Fruit fly (Drosophila melanogaster): ENCODE data around the gene Ndc1.

Gene Ndc1

dm6 chr3R:23886270-23887095 is 37.7 kb upstream of the Ndc1 start (continued):
- TF ChIP-seq CG15479 (GFP tag; optimal IDR thresholded peaks at IDR 0.05) (peak; percentile 45), CG32772 (GFP tag; IDR thresholded peaks at IDR 0.05) (peak; percentile 79), CG16779 (GFP tag; IDR thresholded peaks at IDR 0.05) (no peak), dati (GFP tag; IDR thresholded peaks at IDR 0.05) (0 out of 2 replicates have a peak, but pooled peaks have one; percentile 56), Deaf1 (tag; optimal IDR thresholded peaks at IDR 0.05) (peak; percentile 65), CG9876 (GFP tag; optimal IDR thresholded peaks at IDR 0.05) (peak; percentile 32), CG12769 (tag; optimal IDR thresholded peaks at IDR 0.05) (peak; percentile 22), Oaz (GFP tag; IDR thresholded peaks at IDR 0.05) (no peak), CG43689 (GFP tag; IDR thresholded peaks at IDR 0.05) (peak; percentile 45; the same call in 1 of the 2 replicates), Max (GFP tag; optimal IDR thresholded peaks at IDR 0.05) (peak; percentile 81), CG1024 (GFP tag; IDR thresholded peaks at IDR 0.05) (peak; percentile 43; the same call in 1 of the 2 replicates), nom (GFP tag; optimal IDR thresholded peaks at IDR 0.05) (peak; percentile 94), oc (tag; optimal IDR thresholded peaks at IDR 0.05) (peak; percentile 81), B-H2 (GFP tag; optimal IDR thresholded peaks at IDR 0.05) (no peak), dan (GFP tag; IDR thresholded peaks at IDR 0.05) (peak; percentile 57; the same call in 1 of the 2 replicates), bab2 (GFP tag; optimal IDR thresholded peaks at IDR 0.05) (peak; percentile 75), Lim3 (GFP tag; IDR thresholded peaks at IDR 0.05) (no peak), Mrtf (GFP tag; IDR thresholded peaks at IDR 0.05) (peak; percentile 78; the same call in 2 of the 3 replicates), otp (GFP tag; IDR thresholded peaks at IDR 0.05) (peak; percentile 84; the same call in 2 of the 3 replicates), zen (tag; optimal IDR thresholded peaks at IDR 0.05) (peak; percentile 95), Jarid2 (GFP tag; optimal IDR thresholded peaks at IDR 0.05) (peak; percentile 54), aop (GFP tag; IDR thresholded peaks at IDR 0.05) (0 out of 2 replicates have a peak, but pooled peaks have one; percentile 2), HmgD (GFP tag; optimal IDR thresholded peaks at IDR 0.05) (no peak), CG5245 (GFP tag; optimal IDR thresholded peaks at IDR 0.05) (peak; percentile 82), jigr1 (GFP tag; IDR thresholded peaks at IDR 0.05) (peak; percentile 78; the same call in 2 of the 3 replicates), slou (GFP tag; optimal IDR thresholded peaks at IDR 0.05) (no peak), Eip74EF (GFP tag; optimal IDR thresholded peaks at IDR 0.05) (peak in 1 of 2 experiments; percentile 81), chif (GFP tag; optimal IDR thresholded peaks at IDR 0.05) (peak; percentile 76 to 88), CG3995 (GFP tag; optimal IDR thresholded peaks at IDR 0.05) (no peak), sd (tag; optimal IDR thresholded peaks at IDR 0.05) (peak; percentile 81), CG17802 (tag; optimal IDR thresholded peaks at IDR 0.05) (peak; percentile 52), CG5180 (GFP tag; optimal IDR thresholded peaks at IDR 0.05) (peak; percentile 76), bigmax (GFP tag; optimal IDR thresholded peaks at IDR 0.05) (no peak), mld (GFP tag; IDR thresholded peaks at IDR 0.05; ENCODE audit: partially characterized antibody) (no peak), Ptx1 (GFP tag; IDR thresholded peaks at IDR 0.05) (peak; percentile 83), gfzf (GFP tag; optimal IDR thresholded peaks at IDR 0.05) (no peak), CG11723 (GFP tag; optimal IDR thresholded peaks at IDR 0.05) (peak; percentile 76), tin (GFP tag; optimal IDR thresholded peaks at IDR 0.05) (peak; percentile 82), bsh (GFP tag; optimal IDR thresholded peaks at IDR 0.05) (peak; percentile 90 to 94), zen2 (GFP tag; IDR thresholded peaks at IDR 0.05; ENCODE audit: partially characterized antibody) (no peak), CG3407 (GFP tag; optimal IDR thresholded peaks at IDR 0.05) (peak; percentile 80), CG7987 (GFP tag; optimal IDR thresholded peaks at IDR 0.05) (peak; percentile 3), Rfx (GFP tag; IDR thresholded peaks at IDR 0.05) (peak; percentile 63), PHDP (tag; optimal IDR thresholded peaks at IDR 0.05) (peak; percentile 86), jing (GFP tag; optimal IDR thresholded peaks at IDR 0.05) (peak; percentile 70), CG11093 (GFP tag; IDR thresholded peaks at IDR 0.05) (peak; percentile 75), klu (GFP tag; IDR thresholded peaks at IDR 0.05) (peak; percentile 9; the same call in 1 of the 2 replicates), crol (GFP tag; IDR thresholded peaks at IDR 0.05) (no peak; the same call in 1 of the 2 replicates)
